Worm (Caenorhabditis elegans) whole organism, dauer: Measurements from ENCODE around the gene T06A1.1.

Experiments used
- unc-62 ChIP-seq: sonication (generic microtip); optimal IDR thresholded peaks from 2 replicates; lab custom pipeline; 2017; ENCODE audit warnings: missing biosample characterization, missing genetic modification reagents, missing genetic modification characterization

Gene T06A1.1

DNA sequence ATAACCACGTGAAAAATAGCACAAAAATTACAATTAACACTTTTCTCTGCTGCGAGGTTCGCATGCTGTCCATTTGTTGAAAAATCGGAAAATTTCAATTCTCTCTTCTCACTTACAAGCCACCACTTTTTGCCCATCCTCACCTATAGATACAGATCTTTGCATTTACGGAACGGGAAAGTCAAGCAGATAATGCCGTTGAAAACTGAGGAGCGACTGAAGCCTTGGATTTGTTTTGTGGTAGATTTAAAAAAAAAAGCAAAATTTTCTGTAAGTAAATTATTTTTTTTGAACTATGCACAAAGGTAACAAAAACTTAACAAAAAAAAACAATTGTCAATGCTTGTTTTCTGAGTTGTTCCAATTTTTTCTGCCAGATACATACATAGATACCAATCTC, at the start of gene T06A1.1:
Gene T06A1.1, minus strand, starts transcription at position 101 of the 400 bp plus-strand sequence.
- no peak for TF ChIP-seq unc-62 (GFP tag; lab: Kevin White, UChicago)

DNA sequence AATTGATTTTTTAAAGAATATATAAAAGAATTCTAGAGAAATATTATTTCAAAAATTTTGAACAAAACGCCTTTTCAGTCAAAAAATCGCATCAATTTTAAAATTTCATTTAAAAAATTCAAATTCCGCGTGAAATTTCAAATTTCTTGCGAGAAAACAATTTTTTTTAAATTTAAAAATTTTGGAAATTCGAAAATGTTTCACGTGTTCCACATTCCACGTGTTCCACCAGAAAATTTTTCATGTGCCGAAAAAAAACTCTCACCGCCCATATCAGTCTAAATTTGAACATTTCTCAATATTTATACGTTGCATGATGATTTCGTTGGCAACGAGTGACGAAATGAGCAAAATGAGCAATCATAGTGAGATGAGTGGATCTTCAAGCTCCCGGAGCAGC, 49.7 kb upstream of the T06A1.1 start, which contains the start of gene fbxa-201:
Gene fbxa-201, plus strand, starts transcription at position 301 of the 400 bp plus-strand sequence.
- TF ChIP-seq unc-62 (GFP tag; lab: Kevin White, UChicago), result no peak

DNA sequence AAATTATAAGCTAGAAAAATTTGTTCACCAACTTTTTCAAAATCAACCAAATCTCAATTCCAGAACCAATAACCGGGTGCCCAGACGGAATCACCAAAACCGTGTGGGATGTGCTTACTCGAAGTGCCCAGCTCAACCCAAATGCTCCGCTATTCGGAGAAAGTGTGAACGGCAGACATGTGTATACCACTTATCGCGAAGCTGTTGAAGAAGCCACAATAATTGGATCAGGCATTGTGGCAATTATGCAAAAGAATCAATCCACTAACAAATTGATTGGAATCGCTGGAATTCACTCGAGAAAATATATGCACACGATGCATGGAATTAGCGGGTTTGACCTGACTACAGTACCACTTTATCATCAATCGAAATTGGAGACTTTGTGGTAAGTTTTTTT, 44.3 kb upstream of the T06A1.1 start:
- no peak for TF ChIP-seq unc-62 (GFP tag; lab: Kevin White, UChicago)

DNA sequence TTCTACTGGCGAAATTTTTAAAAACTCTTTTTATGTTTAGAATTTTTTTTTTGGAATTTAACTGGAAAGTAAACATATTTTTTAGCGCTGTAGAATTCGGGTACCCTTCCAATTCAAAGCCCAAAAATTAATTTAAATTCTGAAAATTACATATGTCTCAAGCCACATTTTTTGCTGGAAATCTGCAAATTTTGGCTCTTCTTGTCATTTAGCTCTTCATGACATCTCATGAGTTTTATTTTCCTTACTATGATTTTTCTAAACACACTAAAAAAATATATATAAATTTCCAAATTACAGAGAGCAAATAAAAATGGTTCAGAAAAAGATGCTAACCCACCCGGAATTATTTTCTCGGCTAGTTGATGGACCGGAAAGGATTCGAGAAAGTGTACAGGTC, 43.8 kb upstream of the T06A1.1 start, which contains the start of gene acs-3:
Gene acs-3, plus strand, starts transcription at position 301 of the 400 bp plus-strand sequence.
- TF ChIP-seq unc-62 (GFP tag; lab: Kevin White, UChicago), result no peak

DNA sequence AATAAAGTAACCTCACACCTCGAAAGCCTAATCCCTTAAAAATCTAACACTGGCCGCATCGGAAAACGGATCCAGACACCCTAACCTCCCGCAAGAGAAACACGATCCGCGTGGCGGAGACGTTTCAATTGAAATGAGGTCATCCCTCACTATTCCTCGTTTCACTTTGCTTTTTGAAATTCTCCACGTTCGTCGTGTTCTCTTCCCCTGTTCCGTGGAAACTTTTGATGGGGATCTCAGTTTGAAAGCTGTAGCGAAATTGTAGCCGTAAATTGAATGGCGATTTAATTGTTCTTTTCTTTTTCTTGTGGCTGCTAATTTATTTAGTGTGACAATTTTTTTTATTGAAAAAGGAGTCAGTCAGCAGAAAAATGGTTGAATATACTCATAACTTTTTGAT, 43.4 kb upstream of the T06A1.1 start:
- TF ChIP-seq unc-62 (GFP tag; lab: Kevin White, UChicago), result no peak

DNA sequence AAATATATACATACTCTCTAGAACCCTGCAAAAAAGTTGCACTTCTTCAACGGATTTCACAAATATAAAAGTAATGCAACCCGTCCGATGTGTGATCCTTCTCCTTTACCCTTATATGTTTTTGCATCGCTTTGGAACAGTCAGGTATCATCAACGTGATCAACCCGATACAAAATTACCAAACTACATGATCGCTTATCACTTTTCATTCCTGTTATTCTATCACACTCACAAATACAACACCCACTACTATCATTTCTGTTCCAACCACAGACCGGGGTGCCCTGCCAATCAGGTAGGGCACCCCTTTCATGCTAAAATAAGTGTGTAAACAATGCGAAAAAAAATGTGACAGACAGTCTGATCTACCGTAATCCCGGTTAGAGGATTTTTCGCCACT, 41.6 kb upstream of the T06A1.1 start:
- no peak for TF ChIP-seq unc-62 (GFP tag; lab: Kevin White, UChicago)

DNA sequence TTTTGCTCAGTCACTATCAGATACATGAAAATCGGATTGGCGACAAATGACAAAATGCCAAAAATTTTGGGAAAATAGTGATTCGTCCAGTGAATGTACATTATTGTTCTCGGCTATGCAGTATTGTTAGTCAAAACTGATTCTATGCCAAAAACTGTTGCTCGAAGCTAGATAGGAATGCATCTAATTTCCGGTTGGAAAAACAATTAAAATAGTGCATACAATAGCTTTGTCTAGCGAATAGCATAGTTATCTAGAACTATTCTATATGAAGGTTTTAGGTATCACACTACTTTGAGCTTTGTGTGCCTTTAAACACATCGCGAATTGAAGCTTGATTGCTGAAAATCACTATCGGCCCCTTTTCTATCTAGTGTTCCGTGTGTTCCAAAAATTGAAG, 39.4 kb upstream of the T06A1.1 start, which contains the start of gene srj-15:
Gene srj-15, minus strand, starts transcription at position 101 of the 400 bp plus-strand sequence.
- no peak for TF ChIP-seq unc-62 (GFP tag; lab: Kevin White, UChicago)

DNA sequence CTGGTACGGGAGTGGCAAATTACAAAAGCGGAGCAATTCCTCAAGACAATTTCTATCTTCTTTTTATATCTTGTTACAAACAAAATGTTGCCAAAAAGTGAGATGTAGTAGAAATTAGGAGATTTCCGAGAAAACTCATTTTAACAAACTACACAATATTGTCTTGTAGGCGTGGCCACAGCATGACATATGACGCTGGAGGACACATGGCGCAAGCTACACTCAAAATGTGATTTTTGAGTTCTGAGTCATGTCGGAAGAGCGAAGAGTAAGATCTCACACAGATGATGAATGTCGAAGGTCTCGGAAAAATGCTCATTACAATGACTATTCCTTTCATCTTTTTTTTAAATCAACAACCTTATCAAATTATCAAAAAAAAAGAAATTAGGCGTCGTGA, 36.1 kb upstream of the T06A1.1 start, which contains the start of gene Y40B10B.1:
Gene Y40B10B.1, minus strand, starts transcription at position 101 of the 400 bp plus-strand sequence.
- no peak for TF ChIP-seq unc-62 (GFP tag; lab: Kevin White, UChicago)

DNA sequence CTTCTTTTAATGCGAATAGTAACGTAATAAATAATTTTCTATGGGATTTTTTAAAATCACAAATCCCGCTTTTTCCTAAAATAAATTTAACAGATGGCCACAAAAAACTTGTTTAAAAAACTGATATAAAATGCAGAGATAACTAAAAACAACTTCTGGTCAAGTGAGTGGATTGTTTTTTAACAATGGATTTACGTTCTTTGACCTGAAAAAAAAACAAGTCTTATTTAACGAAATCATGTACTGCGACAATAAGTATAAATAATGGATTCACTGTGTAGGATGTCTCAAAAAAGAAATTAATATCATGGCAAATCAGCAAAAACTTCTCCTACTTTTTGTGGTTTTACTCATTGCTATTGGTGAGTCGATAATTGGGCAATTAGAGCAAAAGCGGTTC, 31.7 kb upstream of the T06A1.1 start, which contains the start of gene fipr-25:
Gene fipr-25, plus strand, starts transcription at position 301 of the 400 bp plus-strand sequence.
- TF ChIP-seq unc-62 (GFP tag; lab: Kevin White, UChicago), result no peak

DNA sequence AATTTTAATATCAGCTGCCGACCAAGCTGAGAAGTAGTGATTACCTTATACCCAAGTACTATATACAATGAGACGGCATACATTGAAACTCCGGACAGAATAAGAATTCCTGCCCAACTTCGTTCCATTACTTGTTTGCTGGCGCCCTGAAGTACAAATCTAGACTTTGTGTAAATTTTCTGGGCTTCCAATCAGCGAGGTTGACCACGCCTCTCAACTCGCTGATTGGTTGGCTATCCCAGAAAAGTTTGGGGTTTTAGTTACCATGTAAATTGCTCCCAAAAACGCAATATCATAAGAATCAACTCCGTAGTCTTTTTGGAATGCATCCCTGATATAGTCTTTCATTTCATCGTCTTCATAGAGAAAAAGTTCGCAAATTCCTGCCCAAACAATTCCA, 29.9 kb upstream of the T06A1.1 start:
- no peak for TF ChIP-seq unc-62 (GFP tag; lab: Kevin White, UChicago)

DNA sequence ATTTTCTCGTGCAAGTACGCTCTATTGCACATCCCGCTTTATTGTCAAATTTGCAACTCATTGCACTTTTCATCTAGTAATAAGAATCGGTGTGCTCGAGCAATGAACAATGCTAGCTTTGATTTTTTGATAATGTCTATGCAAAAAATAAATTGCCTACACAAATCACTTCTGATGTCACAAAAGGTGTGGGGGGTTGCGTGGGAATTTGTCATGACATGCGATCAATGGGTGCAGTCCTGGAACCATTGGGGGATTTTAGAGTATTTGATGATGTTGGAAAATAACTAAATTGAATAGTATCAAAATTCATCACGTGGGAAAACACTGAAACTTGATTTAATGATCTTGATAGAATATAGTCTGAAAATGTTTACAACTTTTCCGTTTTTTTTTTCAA, 20.5 kb upstream of the T06A1.1 start:
- TF ChIP-seq unc-62 (GFP tag; lab: Kevin White, UChicago), result no peak

DNA sequence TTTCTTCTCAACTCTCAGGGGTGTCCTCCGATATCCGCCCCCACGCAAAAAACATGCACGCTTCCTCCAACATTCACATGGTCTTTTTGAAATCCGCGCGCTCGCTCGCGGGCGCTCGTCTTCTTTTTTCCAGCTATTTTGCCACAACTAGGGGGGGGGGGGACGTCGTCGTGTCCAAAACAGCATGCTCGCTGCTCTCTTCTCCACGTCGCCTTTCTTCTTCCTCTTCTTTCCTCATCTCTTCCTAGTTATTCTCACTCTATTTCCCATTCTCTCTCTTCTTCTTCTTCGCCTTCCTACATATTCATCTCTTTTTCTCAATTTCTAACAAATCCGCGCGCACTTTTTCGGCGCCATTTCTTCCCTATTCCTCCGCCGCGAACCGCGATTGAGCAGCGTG, 18.1 kb upstream of the T06A1.1 start:
- TF ChIP-seq unc-62 (GFP tag; lab: Kevin White, UChicago), result no peak

DNA sequence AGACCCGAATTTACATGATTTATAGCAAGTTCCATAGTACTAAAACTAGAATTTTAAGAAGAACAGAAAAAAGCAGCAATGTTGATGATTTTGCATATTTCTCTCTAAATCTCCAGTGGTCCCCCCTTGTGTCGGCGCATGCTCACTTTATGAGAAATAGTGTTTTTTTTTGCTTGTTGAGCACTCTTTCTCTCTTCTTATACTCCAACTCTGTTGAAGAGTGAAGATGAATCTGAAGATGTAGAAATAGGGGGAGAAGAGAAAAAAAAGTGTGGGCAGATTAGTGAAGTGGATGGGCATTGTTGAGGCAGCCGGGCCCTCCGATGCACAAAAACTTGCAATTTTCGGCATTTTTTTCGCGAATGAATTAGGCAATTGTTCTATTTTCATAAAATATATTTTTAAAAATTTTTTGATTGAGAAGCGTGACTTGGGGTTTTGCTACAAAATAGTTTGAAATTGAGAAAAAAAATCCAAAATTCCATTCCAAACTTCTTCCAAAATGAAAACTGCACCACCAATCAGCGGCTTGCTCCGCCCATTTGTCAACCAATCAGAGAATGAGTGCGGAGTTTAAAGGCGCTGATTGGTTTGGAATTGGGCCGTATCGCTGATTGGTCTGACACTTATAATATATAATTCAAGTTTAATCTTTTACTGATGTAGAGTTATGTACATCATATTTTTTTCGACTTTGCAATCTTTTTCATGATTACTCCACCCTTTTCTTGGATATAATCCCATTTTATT, 15.3 kb upstream of the T06A1.1 start:
- no peak for TF ChIP-seq unc-62 (GFP tag; lab: Kevin White, UChicago)

DNA sequence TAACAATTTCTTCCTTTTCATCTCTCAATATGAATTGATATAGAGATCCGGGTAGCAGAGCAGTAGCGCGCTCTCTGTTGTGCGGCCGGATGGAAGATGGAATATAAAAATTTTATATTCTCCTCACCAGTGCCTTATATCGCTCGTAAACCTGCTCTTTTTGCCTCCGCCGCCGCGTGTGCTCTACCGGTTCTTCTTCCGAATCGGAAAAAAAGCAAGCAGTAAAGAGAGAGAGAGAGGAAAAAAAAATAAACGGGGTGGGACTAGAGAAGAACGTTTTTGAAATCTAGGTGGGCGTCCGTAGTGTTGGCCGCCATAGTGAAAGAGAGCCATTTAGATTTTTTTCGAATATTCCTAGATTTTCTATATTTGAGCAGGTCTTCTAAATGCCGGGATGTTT, 12.6 kb upstream of the T06A1.1 start, which contains the start of gene glb-25:
Gene glb-25, plus strand, starts transcription at position 301 of the 400 bp plus-strand sequence.
- no peak for TF ChIP-seq unc-62 (GFP tag; lab: Kevin White, UChicago)

DNA sequence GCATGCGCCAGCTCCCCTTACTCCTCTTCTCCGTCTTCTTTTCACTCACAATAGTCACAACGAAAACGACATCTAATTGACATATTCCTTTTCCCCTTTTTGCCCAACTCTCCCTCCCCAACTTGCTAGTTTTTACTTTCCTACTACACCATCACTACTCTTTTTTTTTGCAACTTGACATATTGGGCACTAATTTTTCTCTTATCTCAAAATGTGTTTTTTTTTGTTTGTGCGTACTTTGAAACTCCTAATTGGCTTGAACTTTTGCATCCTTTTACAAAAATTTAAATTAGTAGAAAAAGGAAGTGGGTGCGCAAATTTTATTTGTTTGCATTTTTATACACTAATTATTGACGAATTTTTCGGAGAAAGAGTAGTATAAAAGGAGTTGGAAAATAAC, 10.1 kb upstream of the T06A1.1 start:
- TF ChIP-seq unc-62 (GFP tag; lab: Kevin White, UChicago), result no peak

DNA sequence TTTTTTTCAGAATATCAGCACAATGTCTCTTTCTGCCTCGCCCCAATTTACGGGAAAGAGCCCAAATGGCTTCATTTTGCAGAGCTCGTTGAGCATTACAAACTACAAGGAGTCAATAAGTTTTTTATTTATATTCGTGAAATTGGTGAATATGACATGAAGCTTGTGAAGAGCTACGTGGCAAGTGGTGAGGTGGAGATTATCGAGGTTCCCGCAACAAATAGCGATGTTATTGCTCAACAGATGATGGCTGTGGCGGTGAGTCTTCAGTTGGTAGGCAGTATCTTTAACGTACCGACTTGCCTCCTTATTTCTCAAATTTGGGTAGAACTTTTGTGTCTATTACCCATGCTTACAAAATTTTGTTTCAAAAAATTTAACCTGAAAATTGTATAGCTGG, 3.1 kb upstream of the T06A1.1 start:
- TF ChIP-seq unc-62 (GFP tag; lab: Kevin White, UChicago), result no peak

DNA sequence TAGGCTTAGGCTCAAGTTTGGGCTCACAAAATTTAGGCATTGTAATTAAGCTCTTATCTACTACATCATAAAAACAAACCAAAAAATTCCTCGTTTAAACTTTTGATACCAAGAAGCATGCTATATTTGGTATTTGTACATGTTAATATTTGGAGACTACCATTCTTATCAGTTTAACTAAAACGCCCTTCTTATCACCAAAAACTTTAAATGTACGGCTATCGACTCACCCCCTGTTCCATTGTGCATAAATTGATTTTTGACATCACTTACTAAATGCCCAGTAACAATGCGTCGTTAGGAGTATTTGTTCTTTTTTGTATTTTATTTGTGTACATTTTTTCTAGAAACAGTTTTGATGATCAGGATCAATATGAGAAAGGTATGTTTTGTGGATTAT, 1.6 kb upstream of the T06A1.1 start, which contains the start of gene T06A1.5:
Gene T06A1.5, plus strand, starts transcription at position 209 of the 400 bp plus-strand sequence.
- TF ChIP-seq unc-62 (GFP tag; lab: Kevin White, UChicago), result no peak
